Worm (Caenorhabditis elegans) whole organism, late embryonic: ENCODE data around the gene str-118.

ENCODE experiments used
- C38D4.7 ChIP-seq: fragments of 200-800 bp; sonication (Bioruptor generic); optimal IDR thresholded peaks from 2 replicates; lab custom pipeline; 2018; ENCODE audit warnings: mild to moderate bottlenecking, missing genetic modification characterization, moderate library complexity, missing compliant biosample characterization
- F13H6.1 ChIP-seq: sonication (generic microtip); optimal IDR thresholded peaks from 2 replicates; lab custom pipeline; 2016; ENCODE audit warnings: missing genetic modification characterization, missing compliant biosample characterization
- K09A11.1 ChIP-seq: sonication (generic microtip); optimal IDR thresholded peaks from 2 replicates; lab custom pipeline; 2017; ENCODE audit warnings: antibody characterized with exemption, mild to moderate bottlenecking, missing genetic modification characterization, missing compliant biosample characterization; ENCODE audit not compliant: insufficient read depth
- ama-1 ChIP-seq: fragments of 150-350 bp; optimal IDR thresholded peaks from 2 replicates; lab custom pipeline; 2014
- elt-2 ChIP-seq: sonication (generic microtip); optimal IDR thresholded peaks from 2 replicates; lab custom pipeline; 2016; ENCODE audit warnings: missing genetic modification reagents, missing genetic modification characterization, missing compliant biosample characterization
- fkh-10 ChIP-seq: fragments of 150-350 bp; optimal IDR thresholded peaks from 2 replicates; lab custom pipeline; 2014; ENCODE audit warnings: missing biosample characterization, missing genetic modification reagents, missing genetic modification characterization
- lin-11 ChIP-seq: fragments of 200-800 bp; sonication (Bioruptor generic); optimal IDR thresholded peaks from 2 replicates; lab custom pipeline; 2018; ENCODE audit warnings: mild to moderate bottlenecking, missing genetic modification characterization, missing compliant biosample characterization
- nhr-11 ChIP-seq: fragments of 150-350 bp; optimal IDR thresholded peaks from 2 replicates; lab custom pipeline; 2014; ENCODE audit warnings: missing biosample characterization, missing genetic modification characterization
- pag-3 ChIP-seq: sonication (generic microtip); optimal IDR thresholded peaks from 2 replicates; lab custom pipeline; 2016; ENCODE audit warnings: missing compliant biosample characterization, missing genetic modification characterization, borderline replicate concordance
- pros-1 ChIP-seq: fragments of 150-350 bp; optimal IDR thresholded peaks from 2 replicates; lab custom pipeline; 2014; ENCODE audit warnings: missing biosample characterization, missing genetic modification reagents, missing genetic modification characterization
- ref-2 ChIP-seq: sonication (generic microtip); optimal IDR thresholded peaks from 2 replicates; lab custom pipeline; 2016; ENCODE audit warnings: missing genetic modification characterization, missing compliant biosample characterization
- sox-4 ChIP-seq: sonication (generic microtip); optimal IDR thresholded peaks from 2 replicates; lab custom pipeline; 2017; ENCODE audit warnings: mild to moderate bottlenecking, missing genetic modification characterization, inconsistent platforms, missing compliant biosample characterization
- tbx-7 ChIP-seq: sonication (generic microtip); optimal IDR thresholded peaks from 2 replicates; lab custom pipeline; 2016; ENCODE audit warnings: missing genotype, missing genetic modification characterization, missing compliant biosample characterization
- unc-3 ChIP-seq, 2 experiments: fragments of 200-800 bp in 1 of 2; sonication (Bioruptor generic) in 1 of 2; sonication (generic microtip) in 1 of 2; conservative IDR thresholded peaks in 1 of 2; optimal IDR thresholded peaks in 1 of 2; 2 replicates each; pipeline versions ENCODE4 v1.3.6 to Lab custom; 2016 to 2022; ENCODE audit warnings: missing compliant biosample characterization in 2 of 2, missing genetic modification characterization in 2 of 2, missing genetic modification reagents in 1 of 2

DNA sequence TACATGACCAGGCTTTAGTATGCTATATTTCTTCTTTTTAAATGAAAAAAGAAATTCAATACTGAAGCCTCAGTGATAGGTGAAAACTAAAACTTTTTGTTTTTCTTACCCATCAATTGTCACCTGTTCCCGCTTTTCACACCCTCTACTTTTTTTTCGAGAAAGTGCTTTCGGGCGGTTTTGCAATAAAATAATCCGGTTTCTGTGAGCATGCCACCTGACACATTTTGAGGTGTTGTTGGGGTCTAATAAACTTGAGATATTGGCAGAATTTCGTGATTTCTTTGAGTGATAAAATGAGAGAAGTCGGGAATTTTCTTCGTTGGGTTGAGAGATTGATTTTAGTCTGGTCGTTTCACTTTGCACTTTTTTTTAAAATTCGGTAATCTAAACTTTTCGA, 8.1 kb downstream of the str-118 start:
- TF ChIP-seq F13H6.1 (no peak), elt-2 (tag; lab: Kevin White, UChicago) (no peak), fkh-10 (GFP tag; lab: Kevin White, UChicago) (no peak), ama-1 (lab: Kevin White, UChicago) (no peak), sox-4 (tag; lab: Kevin White, UChicago) (no peak), C38D4.7 (GFP tag; lab: Kevin White, UChicago) (no peak), lin-11 (tag; lab: Kevin White, UChicago) (no peak), nhr-11 (no peak), pros-1 (no peak), pag-3 (tag; lab: Kevin White, UChicago) (no peak), K09A11.1 (no peak), tbx-7 (tag; lab: Kevin White, UChicago) (no peak), unc-3 (GFP tag; conservative IDR thresholded peaks at IDR 0.05; lab: Robert Waterston, UW) (no peak), unc-3 (tag; optimal IDR thresholded peaks at IDR 0.05; lab: Kevin White, UChicago) (no peak), ref-2 (no peak)
